Worm (Caenorhabditis elegans) whole organism, L2 larva: ENCODE data around the gene tiar-2.
"Not testable (repeated sequence)": the region's sequence is repeated elsewhere in the genome, so short reads cannot be mapped to it uniquely, and the experiment has no call there.

Experiments used
- R02D3.7 ChIP-seq: fragments of 150-350 bp; optimal IDR thresholded peaks from 2 replicates; lab custom pipeline; 2014; ENCODE audit warnings: missing biosample characterization, missing genetic modification characterization
- ZK546.5 ChIP-seq: sonication (generic microtip); optimal IDR thresholded peaks from 2 replicates; lab custom pipeline; 2017; ENCODE audit warnings: missing biosample characterization, missing genetic modification characterization
- aly-2 ChIP-seq: fragments of 150-350 bp; optimal IDR thresholded peaks from 2 replicates; lab custom pipeline; 2014; ENCODE audit warnings: missing biosample characterization, missing genetic modification characterization
- ama-1 ChIP-seq: fragments of 150-350 bp; optimal IDR thresholded peaks from 2 replicates; lab custom pipeline; 2018; ENCODE audit warnings: inconsistent platforms
- ceh-16 ChIP-seq: fragments of 150-350 bp; optimal IDR thresholded peaks from 2 replicates; lab custom pipeline; 2014; ENCODE audit warnings: missing biosample characterization, missing genetic modification characterization
- dmd-4 ChIP-seq: sonication (generic microtip); optimal IDR thresholded peaks from 2 replicates; lab custom pipeline; 2017; ENCODE audit warnings: missing biosample characterization, missing genetic modification characterization
- egl-27 ChIP-seq: sonication (generic microtip); optimal IDR thresholded peaks from 3 replicates; lab custom pipeline; 2017; ENCODE audit warnings: missing biosample characterization, missing genetic modification reagents, missing genetic modification characterization
- fos-1 ChIP-seq: fragments of 150-350 bp; optimal IDR thresholded peaks from 2 replicates; lab custom pipeline; 2014; ENCODE audit warnings: missing biosample characterization, missing genetic modification characterization
- lsy-2 ChIP-seq, 2 experiments: fragments of 150-350 bp in 1 of 2; sonication (generic microtip) in 1 of 2; optimal IDR thresholded peaks; 2 replicates each; lab custom pipeline; 2014 to 2017; ENCODE audit warnings: missing biosample characterization in 2 of 2, missing genetic modification characterization in 2 of 2
- nhr-129 ChIP-seq: fragments of 150-350 bp; optimal IDR thresholded peaks from 2 replicates; lab custom pipeline; 2014; ENCODE audit warnings: missing biosample characterization, missing genetic modification characterization
- nhr-237 ChIP-seq: fragments of 150-350 bp; optimal IDR thresholded peaks from 2 replicates; lab custom pipeline; 2014; ENCODE audit warnings: missing biosample characterization, missing genetic modification characterization
- peb-1 ChIP-seq: fragments of 150-350 bp; optimal IDR thresholded peaks from 2 replicates; lab custom pipeline; 2014; ENCODE audit warnings: missing biosample characterization, missing genetic modification characterization
- snpc-4 ChIP-seq: fragments of 150-350 bp; optimal IDR thresholded peaks from 2 replicates; lab custom pipeline; 2014; ENCODE audit warnings: missing biosample characterization, missing genetic modification characterization
- unc-39 ChIP-seq: fragments of 150-350 bp; optimal IDR thresholded peaks from 2 replicates; lab custom pipeline; 2014; ENCODE audit warnings: missing biosample characterization, missing genetic modification characterization

DNA sequence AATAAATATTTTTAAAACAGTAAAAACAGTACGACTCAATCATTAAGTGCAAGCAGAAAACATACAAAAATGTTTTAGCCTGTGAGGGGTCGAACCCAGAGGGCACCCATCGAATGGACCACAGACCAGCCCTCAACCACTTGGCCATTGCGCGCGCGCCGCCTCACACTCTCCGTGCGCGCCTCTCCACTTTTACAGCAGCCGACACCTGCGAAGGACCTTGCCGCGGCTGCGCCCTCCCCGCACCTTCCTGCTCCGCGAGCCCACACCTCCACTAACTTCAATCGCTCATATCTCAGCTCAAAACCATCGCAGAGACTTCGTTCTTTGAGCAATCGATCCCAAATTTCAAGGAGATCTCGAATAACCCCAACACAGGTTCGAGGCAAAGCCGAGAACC is 9.9 kb downstream of the tiar-2 start:
- TF ChIP-seq snpc-4 (tag; lab: Kevin White, UChicago) (peak; percentile 97), lsy-2 (tag; optimal IDR thresholded peaks at IDR 0.05; lab: Kevin White, UChicago) (peak; percentile 33 to 41), nhr-129 (tag; lab: Kevin White, UChicago) (peak; percentile 56)
- not testable (repeated sequence) for TF ChIP-seq R02D3.7 (tag; lab: Kevin White, UChicago); fos-1 (tag; lab: Kevin White, UChicago); egl-27 (tag; lab: Kevin White, UChicago); dmd-4 (tag; lab: Kevin White, UChicago); nhr-237 (tag; lab: Kevin White, UChicago); peb-1 (tag; lab: Kevin White, UChicago); aly-2 (tag; lab: Kevin White, UChicago); unc-39 (tag; lab: Kevin White, UChicago); ZK546.5; ama-1 (lab: Kevin White, UChicago); ceh-16 (tag; lab: Kevin White, UChicago)
